Worm (Caenorhabditis elegans) whole organism, L1 larva: ENCODE results near the gene Y43F8B.22.

Experiments
- C34B4.2 ChIP-seq: sonication (generic microtip); optimal IDR thresholded peaks from 2 replicates; lab custom pipeline; 2017; ENCODE audit warnings: mild to moderate bottlenecking, missing genetic modification characterization, missing compliant biosample characterization
- F16B12.6 ChIP-seq: fragments of 150-350 bp; optimal IDR thresholded peaks from 2 replicates; lab custom pipeline; 2014; ENCODE audit warnings: missing biosample characterization, missing genetic modification characterization
- ama-1 ChIP-seq: fragments of 150-350 bp; optimal IDR thresholded peaks from 2 replicates; lab custom pipeline; 2014
- blmp-1 ChIP-seq: fragments of 150-350 bp; optimal IDR thresholded peaks from 2 replicates; lab custom pipeline; 2014; ENCODE audit warnings: missing biosample characterization, missing genetic modification characterization
- ceh-82 ChIP-seq, 3 experiments: fragments of 150-350 bp in 1 of 3; sonication (generic microtip) in 2 of 3; optimal IDR thresholded peaks; 2 replicates each; lab custom pipeline; 2014 to 2017; ENCODE audit warnings: missing biosample characterization in 3 of 3, missing genetic modification characterization in 3 of 3
- ces-1 ChIP-seq: fragments of 150-350 bp; optimal IDR thresholded peaks from 2 replicates; lab custom pipeline; 2014; ENCODE audit warnings: missing biosample characterization, missing genetic modification reagents, missing genetic modification characterization
- dpl-1 ChIP-seq, 3 experiments: fragments of 150-350 bp in 2 of 3; sonication (generic microtip) in 1 of 3; optimal IDR thresholded peaks; 2 replicates each; lab custom pipeline; 2014 to 2017; ENCODE audit warnings: missing biosample characterization in 3 of 3, missing genetic modification characterization in 3 of 3, missing genetic modification reagents in 3 of 3
- dsc-1 ChIP-seq: sonication (generic microtip); optimal IDR thresholded peaks from 2 replicates; lab custom pipeline; 2016; ENCODE audit warnings: mild to moderate bottlenecking, missing genetic modification characterization, missing compliant biosample characterization
- ets-5 ChIP-seq: fragments of 200-800 bp; sonication (Bioruptor generic); IDR thresholded peaks from 2 replicates; pipeline ENCODE4 v1.3.6; 2022; ENCODE audit warnings: missing genetic modification characterization, missing compliant biosample characterization
- fkh-8 ChIP-seq: sonication (generic microtip); optimal IDR thresholded peaks from 2 replicates; lab custom pipeline; 2016; ENCODE audit warnings: mild to moderate bottlenecking, missing genetic modification characterization, missing compliant biosample characterization
- hlh-4 ChIP-seq: sonication (generic microtip); optimal IDR thresholded peaks from 2 replicates; lab custom pipeline; 2016; ENCODE audit warnings: mild to moderate bottlenecking, missing genetic modification characterization, missing compliant biosample characterization
- hpl-2 ChIP-seq: fragments of 150-350 bp; optimal IDR thresholded peaks from 2 replicates; lab custom pipeline; 2014; ENCODE audit warnings: missing biosample characterization, missing genetic modification reagents, missing genetic modification characterization
- isw-1 ChIP-seq: fragments of 200-800 bp; sonication (Bioruptor generic); IDR thresholded peaks from 2 replicates; pipeline ENCODE4 v1.3.6; 2022; ENCODE audit warnings: missing genetic modification characterization, missing compliant biosample characterization
- jun-1 ChIP-seq: fragments of 150-350 bp; optimal IDR thresholded peaks from 2 replicates; lab custom pipeline; 2014; ENCODE audit warnings: missing biosample characterization, missing genetic modification reagents, missing genetic modification characterization
- lin-13 ChIP-seq: fragments of 150-350 bp; optimal IDR thresholded peaks from 2 replicates; lab custom pipeline; 2014; ENCODE audit warnings: missing biosample characterization, missing genetic modification reagents, missing genetic modification characterization
- lin-15B ChIP-seq: fragments of 150-350 bp; sonication (generic microtip); optimal IDR thresholded peaks from 3 replicates; lab custom pipeline; 2014; ENCODE audit warnings: missing biosample characterization, missing genetic modification characterization
- lir-3 ChIP-seq: sonication (generic microtip); optimal IDR thresholded peaks from 2 replicates; lab custom pipeline; 2016; ENCODE audit warnings: mild to moderate bottlenecking, missing genetic modification characterization, moderate library complexity, missing compliant biosample characterization; ENCODE audit not compliant: poor library complexity
- lsy-2 ChIP-seq, 2 experiments: fragments of 150-350 bp; optimal IDR thresholded peaks; 2 replicates each; lab custom pipeline; 2014; ENCODE audit warnings: missing biosample characterization in 2 of 2, missing genetic modification characterization in 2 of 2
- mab-9 ChIP-seq: fragments of 200-800 bp; sonication (Bioruptor generic); IDR thresholded peaks from 2 replicates; pipeline ENCODE4 v1.3.6; 2022; ENCODE audit warnings: missing genetic modification reagents, missing genetic modification characterization, missing compliant biosample characterization
- mdl-1 ChIP-seq, 2 experiments: fragments of 150-350 bp; optimal IDR thresholded peaks; 2 replicates each; lab custom pipeline; 2014 to 2017; ENCODE audit warnings: missing biosample characterization in 2 of 2, missing genetic modification characterization in 2 of 2, inconsistent platforms in 1 of 2
- mef-2 ChIP-seq: fragments of 150-350 bp; optimal IDR thresholded peaks from 2 replicates; lab custom pipeline; 2014; ENCODE audit warnings: missing biosample characterization, missing genetic modification characterization
- mep-1 ChIP-seq: fragments of 150-350 bp; optimal IDR thresholded peaks from 2 replicates; lab custom pipeline; 2014; ENCODE audit warnings: missing biosample characterization, missing genetic modification characterization
- nhr-11 ChIP-seq: fragments of 150-350 bp; optimal IDR thresholded peaks from 2 replicates; lab custom pipeline; 2014; ENCODE audit warnings: missing biosample characterization, missing genetic modification characterization
- nhr-19 ChIP-seq: fragments of 200-800 bp; sonication (Bioruptor generic); conservative IDR thresholded peaks from 2 replicates; pipeline ENCODE4 v1.3.6; 2022; ENCODE audit warnings: missing genetic modification characterization, missing compliant biosample characterization
- nhr-20 ChIP-seq: sonication (generic microtip); optimal IDR thresholded peaks from 2 replicates; lab custom pipeline; 2016; ENCODE audit warnings: mild to moderate bottlenecking, missing genetic modification characterization, missing compliant biosample characterization
- nhr-237 ChIP-seq: fragments of 150-350 bp; optimal IDR thresholded peaks from 2 replicates; lab custom pipeline; 2014; ENCODE audit warnings: missing biosample characterization, missing genetic modification characterization
- nhr-47 ChIP-seq: sonication (generic microtip); optimal IDR thresholded peaks from 2 replicates; lab custom pipeline; 2016; ENCODE audit warnings: mild to moderate bottlenecking, missing genetic modification characterization, moderate library complexity, missing compliant biosample characterization
- nhr-71 ChIP-seq: sonication (generic microtip); optimal IDR thresholded peaks from 2 replicates; lab custom pipeline; 2016; ENCODE audit warnings: mild to moderate bottlenecking, missing genetic modification characterization, moderate library complexity, missing compliant biosample characterization
- nhr-76 ChIP-seq: sonication (generic microtip); optimal IDR thresholded peaks from 2 replicates; lab custom pipeline; 2017; ENCODE audit warnings: missing biosample characterization, missing genetic modification characterization
- nhr-84 ChIP-seq: sonication (generic microtip); optimal IDR thresholded peaks from 2 replicates; lab custom pipeline; 2017; ENCODE audit warnings: missing biosample characterization, missing genetic modification characterization
- nhr-85 ChIP-seq: sonication (generic microtip); peaks from one replicate; lab custom pipeline; 2016; ENCODE audit warnings: missing genetic modification characterization, inconsistent platforms, missing compliant biosample characterization
- nhr-90 ChIP-seq: sonication (generic microtip); optimal IDR thresholded peaks from 2 replicates; lab custom pipeline; 2016; ENCODE audit warnings: mild to moderate bottlenecking, missing genetic modification characterization, missing compliant biosample characterization; ENCODE audit not compliant: poor library complexity
- pqm-1 ChIP-seq: sonication (generic microtip); optimal IDR thresholded peaks from 3 replicates; lab custom pipeline; 2017; ENCODE audit warnings: missing biosample characterization, missing genetic modification characterization
- skn-1 ChIP-seq: fragments of 150-350 bp; optimal IDR thresholded peaks from 2 replicates; lab custom pipeline; 2014; ENCODE audit warnings: missing biosample characterization, missing genetic modification characterization
- sptf-1 ChIP-seq: fragments of 150-350 bp; optimal IDR thresholded peaks from 2 replicates; lab custom pipeline; 2014; ENCODE audit warnings: missing biosample characterization, missing genetic modification characterization
- tbx-2 ChIP-seq: sonication (generic microtip); optimal IDR thresholded peaks from 2 replicates; lab custom pipeline; 2016; ENCODE audit warnings: missing genetic modification characterization, missing compliant biosample characterization
- unc-130 ChIP-seq: fragments of 150-350 bp; optimal IDR thresholded peaks from 2 replicates; lab custom pipeline; 2017; ENCODE audit warnings: missing biosample characterization, missing genetic modification characterization, inconsistent platforms
- unc-30 ChIP-seq: sonication (generic microtip); optimal IDR thresholded peaks from 2 replicates; lab custom pipeline; 2017; ENCODE audit warnings: missing biosample characterization, missing genetic modification characterization
- unc-62 ChIP-seq: fragments of 150-350 bp; optimal IDR thresholded peaks from 2 replicates; lab custom pipeline; 2014; ENCODE audit warnings: missing biosample characterization, missing genetic modification reagents, missing genetic modification characterization
- unc-98 ChIP-seq: fragments of 200-800 bp; sonication (Bioruptor generic); IDR thresholded peaks from 2 replicates; pipeline ENCODE4 v1.3.6; 2022; ENCODE audit warnings: missing genetic modification characterization, missing compliant biosample characterization
- vab-15 ChIP-seq: sonication (generic microtip); optimal IDR thresholded peaks from 2 replicates; lab custom pipeline; 2017; ENCODE audit warnings: missing genotype, mild to moderate bottlenecking, missing genetic modification characterization, missing compliant biosample characterization
- xbp-1 ChIP-seq: sonication (generic microtip); optimal IDR thresholded peaks from 2 replicates; lab custom pipeline; 2016; ENCODE audit warnings: missing genetic modification characterization, missing compliant biosample characterization
- zag-1 ChIP-seq: fragments of 150-350 bp; optimal IDR thresholded peaks from 2 replicates; lab custom pipeline; 2014; ENCODE audit warnings: missing biosample characterization, missing genetic modification characterization
- zip-4 ChIP-seq: fragments of 200-800 bp; sonication (Bioruptor generic); optimal IDR thresholded peaks from 2 replicates; lab custom pipeline; 2018; ENCODE audit warnings: mild to moderate bottlenecking, missing genetic modification characterization, moderate library complexity, missing compliant biosample characterization
- ztf-11 ChIP-seq, 2 experiments: sonication (generic microtip); optimal IDR thresholded peaks; 2 replicates each; lab custom pipeline; 2016 to 2017; ENCODE audit warnings: missing genetic modification characterization in 2 of 2, missing biosample characterization in 1 of 2, missing compliant biosample characterization in 1 of 2

The Y43F8B.22 gene

DNA sequence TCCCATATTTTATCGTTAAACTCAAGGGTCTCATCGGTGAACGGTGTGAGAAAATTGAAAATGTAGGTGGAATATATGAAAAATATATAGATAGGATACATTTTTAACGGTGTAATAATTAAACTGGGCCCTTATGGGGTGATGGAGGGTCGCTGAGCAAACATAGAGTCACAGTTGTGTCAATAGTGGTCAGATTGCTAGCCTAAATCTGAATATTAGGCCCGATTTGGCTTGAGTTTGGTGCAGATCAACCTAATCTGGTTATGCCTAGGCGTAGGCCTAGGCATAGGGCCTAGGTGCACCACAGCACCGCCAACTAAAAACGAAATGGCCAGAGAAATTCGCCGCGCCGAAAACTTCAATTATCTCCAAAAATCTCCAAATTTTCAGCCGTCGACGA, 30.9 kb downstream of the Y43F8B.22 start, which contains the start of gene phy-4:
Gene phy-4, minus strand, starts transcription at position 101 of the 400 bp plus-strand sequence.
- no peak for TF ChIP-seq vab-15
- TF ChIP-seq nhr-90 (tag; lab: Kevin White, UChicago), result no peak
- no peak for TF ChIP-seq nhr-84
- TF ChIP-seq lir-3 (tag; lab: Kevin White, UChicago), result no peak
- no peak for TF ChIP-seq unc-98 (GFP tag; lab: Robert Waterston, UW)
- no peak for TF ChIP-seq ceh-82 (tag; optimal IDR thresholded peaks at IDR 0.05; lab: Kevin White, UChicago)
- TF ChIP-seq unc-62 (GFP tag; lab: Kevin White, UChicago), result no peak
- TF ChIP-seq pqm-1, result no peak
- TF ChIP-seq lin-15B (tag; lab: Kevin White, UChicago), result no peak
- TF ChIP-seq unc-130 (tag; lab: Kevin White, UChicago), result no peak
- no peak for TF ChIP-seq sptf-1
- no peak for TF ChIP-seq dsc-1 (tag; lab: Kevin White, UChicago)
- no peak for TF ChIP-seq jun-1 (tag; lab: Kevin White, UChicago)
- TF ChIP-seq zag-1, result no peak
- no peak for TF ChIP-seq ztf-11 (tag; optimal IDR thresholded peaks at IDR 0.05; lab: Kevin White, UChicago)
- no peak for TF ChIP-seq tbx-2 (tag; lab: Kevin White, UChicago)
- TF ChIP-seq fkh-8 (tag; lab: Kevin White, UChicago), result no peak
- no peak for TF ChIP-seq blmp-1 (tag; lab: Kevin White, UChicago)
- TF ChIP-seq nhr-20 (tag; lab: Kevin White, UChicago), result no peak

ce11 chrV:19518468-19519168, 36.0 kb downstream of the Y43F8B.22 start:
- TF ChIP-seq ztf-11 (tag; optimal IDR thresholded peaks at IDR 0.05; lab: Kevin White, UChicago), result no peak
- TF ChIP-seq unc-98 (GFP tag; lab: Robert Waterston, UW), result no peak
- TF ChIP-seq dsc-1 (tag; lab: Kevin White, UChicago), result no peak
- TF ChIP-seq nhr-84, result no peak
- TF ChIP-seq F16B12.6, result no peak
- no peak for TF ChIP-seq hlh-4 (tag; lab: Kevin White, UChicago)
- TF ChIP-seq lin-13, result no peak
- TF ChIP-seq unc-30 (tag; lab: Kevin White, UChicago), result no peak
- TF ChIP-seq skn-1 (tag; lab: Kevin White, UChicago), result no peak
- TF ChIP-seq mef-2, result no peak
- TF ChIP-seq nhr-19 (GFP tag; lab: Robert Waterston, UW), result no peak
- no peak for TF ChIP-seq hpl-2 (GFP tag; lab: Kevin White, UChicago)
- TF ChIP-seq unc-130 (tag; lab: Kevin White, UChicago), result no peak
- TF ChIP-seq dpl-1 (GFP tag; optimal IDR thresholded peaks at IDR 0.05; lab: Kevin White, UChicago), result no peak
- TF ChIP-seq isw-1 (GFP tag; lab: Robert Waterston, UW), result no peak
- no peak for TF ChIP-seq C34B4.2 (tag; lab: Kevin White, UChicago)
- TF ChIP-seq nhr-11, result no peak
- TF ChIP-seq ets-5, result no peak
- no peak for TF ChIP-seq vab-15

ce11 chrV:19519511-19519934, 36.9 kb downstream of the Y43F8B.22 start:
- TF ChIP-seq nhr-237 (tag; lab: Kevin White, UChicago), result no peak
- TF ChIP-seq nhr-19 (GFP tag; lab: Robert Waterston, UW), result peak; percentile 53
- TF ChIP-seq nhr-71, result peak; percentile 28
- 0 out of 2 replicates have a peak, but pooled peaks have one; percentile 17 for TF ChIP-seq mab-9
- TF ChIP-seq nhr-47, result peak; percentile 26
- peak; percentile 74 for TF ChIP-seq mep-1 (tag; lab: Kevin White, UChicago)
- peak; percentile 50 for TF ChIP-seq ama-1
- peak; percentile 20 for TF ChIP-seq nhr-85
- no peak for TF ChIP-seq nhr-76 (tag; lab: Kevin White, UChicago)
- TF ChIP-seq ces-1 (GFP tag; lab: Kevin White, UChicago), result no peak
- TF ChIP-seq mdl-1 (tag; optimal IDR thresholded peaks at IDR 0.05; lab: Kevin White, UChicago), result no peak
- TF ChIP-seq lin-15B (tag; lab: Kevin White, UChicago), result no peak
- TF ChIP-seq skn-1 (tag; lab: Kevin White, UChicago), result peak; percentile 37
- TF ChIP-seq zip-4, result no peak
- TF ChIP-seq xbp-1 (tag; lab: Kevin White, UChicago), result no peak
- peak in 1 of 2 experiments; percentile 48 for TF ChIP-seq lsy-2 (tag; optimal IDR thresholded peaks at IDR 0.05; lab: Kevin White, UChicago)
